Worm (Caenorhabditis elegans) whole organism, L4/young adult: ENCODE measurements around the gene orc-2.

Experiments used
- dao-5 ChIP-seq: sonication (generic microtip); optimal IDR thresholded peaks from 2 replicates; lab custom pipeline; 2016; ENCODE audit warnings: missing genotype, missing genetic modification characterization, moderate library complexity, missing compliant biosample characterization
- him-1 ChIP-seq: sonication (generic microtip); optimal IDR thresholded peaks from 2 replicates; lab custom pipeline; 2016; ENCODE audit warnings: missing genotype, missing genetic modification reagents, missing genetic modification characterization, missing compliant biosample characterization

DNA sequence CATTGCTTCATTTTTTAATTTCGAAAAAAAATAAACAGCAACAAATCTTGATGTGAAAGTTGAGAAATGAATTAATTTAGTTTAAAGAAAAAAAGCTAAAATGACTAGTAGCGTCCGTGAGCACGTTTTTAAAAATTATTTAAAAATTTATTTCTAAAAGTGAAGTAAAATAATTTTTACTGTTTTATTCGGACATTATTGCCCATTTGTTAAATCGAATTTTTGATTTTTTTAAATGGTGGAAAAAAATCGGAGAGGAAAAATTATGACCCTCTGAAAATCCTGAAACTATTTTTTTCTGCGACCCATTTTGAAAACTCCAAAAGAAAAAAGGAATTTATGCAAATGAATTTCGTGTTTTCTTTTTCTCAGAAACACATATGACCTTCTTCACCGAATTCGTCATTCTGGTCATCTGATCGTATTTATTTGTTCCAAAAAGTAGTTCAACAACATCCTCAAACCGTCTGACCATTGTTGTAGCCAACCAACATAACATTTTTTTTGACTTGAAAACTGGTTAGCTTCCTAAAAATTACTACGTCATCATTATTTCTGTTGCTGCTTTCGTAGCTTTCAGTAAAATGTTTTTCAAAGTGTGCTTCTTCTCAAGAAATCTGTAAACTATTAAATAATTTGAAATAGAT, 12.3 kb downstream of the orc-2 start, which contains the start of gene F44F4.3:
- TF ChIP-seq him-1 = no peak
- no peak for TF ChIP-seq dao-5 (tag; lab: Kevin White, UChicago)
